Fruit fly (Drosophila melanogaster): ENCODE data around the gene Pgant6.

Pgant6 gene

DNA sequence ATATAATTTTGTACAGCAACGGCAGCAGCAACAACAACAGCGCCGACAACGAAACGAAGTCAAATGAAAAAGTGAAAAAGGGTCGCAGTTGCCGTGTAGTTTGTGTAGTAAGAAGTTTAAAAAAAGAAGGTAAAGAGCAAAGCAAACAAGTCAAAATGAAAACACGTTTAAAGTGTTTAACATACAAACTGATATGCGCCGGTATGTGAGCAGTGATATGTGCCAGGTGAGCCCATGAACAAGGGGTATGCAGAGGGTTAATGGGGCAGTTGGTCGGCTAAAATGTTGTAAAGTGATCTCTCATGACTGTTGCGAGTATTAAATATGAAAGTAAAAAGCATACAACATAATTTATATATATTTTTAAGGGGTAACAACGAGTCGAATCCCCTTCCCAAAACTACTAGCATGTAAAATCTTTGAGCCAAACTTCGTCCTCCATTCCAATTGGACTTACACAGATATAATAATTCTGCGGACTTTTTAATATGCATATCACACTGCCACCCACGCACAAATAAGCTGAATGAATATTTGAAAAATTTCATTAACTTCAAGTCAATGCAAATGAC is 24.0 kb downstream of the Pgant6 start (continued):
- TF ChIP-seq otp (GFP tag; IDR thresholded peaks at IDR 0.05) (peak; percentile 66; the same call in 2 of the 3 replicates), CG2875 (GFP tag; optimal IDR thresholded peaks at IDR 0.05) (peak; percentile 46), Nf-YB (GFP tag; optimal IDR thresholded peaks at IDR 0.05) (no peak), CG9876 (GFP tag; optimal IDR thresholded peaks at IDR 0.05) (no peak), CG6175 (GFP tag; IDR thresholded peaks at IDR 0.05) (peak; percentile 78; the same call in 2 of the 3 replicates), CG15601 (tag; optimal IDR thresholded peaks at IDR 0.05) (peak; percentile 26), CG3838 (GFP tag; optimal IDR thresholded peaks at IDR 0.05) (no peak), Doc3 (GFP tag; IDR thresholded peaks at IDR 0.05; ENCODE audit: partially characterized antibody) (no peak), CG8765 (GFP tag; IDR thresholded peaks at IDR 0.05) (peak; percentile 68; the same call in 1 of the 2 replicates), h (optimal IDR thresholded peaks at IDR 0.05) (no peak), Deaf1 (tag; optimal IDR thresholded peaks at IDR 0.05) (peak; percentile 23), lov (optimal IDR thresholded peaks at IDR 0.05) (no peak), lov (GFP tag; IDR thresholded peaks at IDR 0.05) (peak; percentile 90), CG12236 (GFP tag; optimal IDR thresholded peaks at IDR 0.05) (no peak), Pdp1 (GFP tag; optimal IDR thresholded peaks at IDR 0.05) (peak in 1 of 2 experiments; percentile 68), stwl (tag; optimal IDR thresholded peaks at IDR 0.05) (no peak), CG1024 (GFP tag; IDR thresholded peaks at IDR 0.05) (peak; percentile 78), jing (GFP tag; optimal IDR thresholded peaks at IDR 0.05) (no peak), Blimp-1 (GFP tag; optimal IDR thresholded peaks at IDR 0.05) (peak; percentile 72), hbn (GFP tag; IDR thresholded peaks at IDR 0.05; ENCODE audit: partially characterized antibody) (no peak), CG1832 (GFP tag; optimal IDR thresholded peaks at IDR 0.05) (no peak), br (optimal IDR thresholded peaks at IDR 0.05) (no peak), CG7372 (GFP tag; IDR thresholded peaks at IDR 0.05) (peak; percentile 83), Camta (GFP tag; optimal IDR thresholded peaks at IDR 0.05) (peak; percentile 51), lab (GFP tag; optimal IDR thresholded peaks at IDR 0.05) (peak; percentile 78), maf-S (GFP tag; optimal IDR thresholded peaks at IDR 0.05) (no peak), zfh2 (GFP tag; optimal IDR thresholded peaks at IDR 0.05) (no peak), CG18262 (tag; optimal IDR thresholded peaks at IDR 0.05) (peak; percentile 85), CG10209 (GFP tag; optimal IDR thresholded peaks at IDR 0.05) (peak; percentile 49), Hmr (GFP tag; optimal IDR thresholded peaks at IDR 0.05) (peak; percentile 52), danr (GFP tag; IDR thresholded peaks at IDR 0.05) (peak; percentile 67), CG2129 (GFP tag; IDR thresholded peaks at IDR 0.05; ENCODE audit: partially characterized antibody) (no peak), trh (GFP tag; optimal IDR thresholded peaks at IDR 0.05) (no peak), tll (GFP tag; optimal IDR thresholded peaks at IDR 0.05) (no peak), croc (GFP tag; conservative IDR thresholded peaks at IDR 0.05) (peak; percentile 68), NC2β (GFP tag; optimal IDR thresholded peaks at IDR 0.05) (no peak), twi (tag; optimal IDR thresholded peaks at IDR 0.05) (no peak), Chrac-16 (GFP tag; optimal IDR thresholded peaks at IDR 0.05) (peak; percentile 23), Hmx (GFP tag; optimal IDR thresholded peaks at IDR 0.05) (no peak), CG34422 (GFP tag; IDR thresholded peaks at IDR 0.05) (peak; percentile 91), dati (GFP tag; IDR thresholded peaks at IDR 0.05) (no peak), Drgx (GFP tag; IDR thresholded peaks at IDR 0.05) (peak; percentile 92), CG31388 (GFP tag; optimal IDR thresholded peaks at IDR 0.05) (peak; percentile 6), hkb (optimal IDR thresholded peaks at IDR 0.05) (no peak), hkb (GFP tag; IDR thresholded peaks at IDR 0.05) (peak; percentile 87), chinmo (GFP tag; IDR thresholded peaks at IDR 0.05; ENCODE audit: partially characterized antibody) (0 out of 4 replicates have a peak, but pooled peaks have one; percentile 39), so (GFP tag; IDR thresholded peaks at IDR 0.05) (peak; percentile 40; the same call in 1 of the 3 replicates), CG10321 (GFP tag; IDR thresholded peaks at IDR 0.05) (no peak), vvl (GFP tag; IDR thresholded peaks at IDR 0.05) (peak; percentile 94), chif (GFP tag; optimal IDR thresholded peaks at IDR 0.05) (no peak), chm (GFP tag; IDR thresholded peaks at IDR 0.05) (peak; percentile 65; the same call in 1 of the 2 replicates)

Data from whole organism, embryonic.